Worm (Caenorhabditis elegans): Measurements from ENCODE around the gene F08G2.4.
A peak's percentile ranks its signal among the peaks of the same experiment; 100 is the strongest.

- peak; percentile 73 for TF ChIP-seq cog-1 (tag; optimal IDR thresholded peaks at IDR 0.05)
- peak; percentile 31 for TF ChIP-seq med-1 (GFP tag; optimal IDR thresholded peaks at IDR 0.05; ENCODE audit: insufficient read depth)
- TF ChIP-seq ztf-23 (GFP tag; IDR thresholded peaks at IDR 0.05): peak; percentile 91
- peak; percentile 92 for TF ChIP-seq flt-1 (GFP tag; IDR thresholded peaks at IDR 0.05)
- TF ChIP-seq T22C8.4 (GFP tag; IDR thresholded peaks at IDR 0.05): peak; percentile 83
These were observed 4.2 kb downstream of the F08G2.4 start for ce11 chrII:13834380-13835194.
